Fruit fly (Drosophila melanogaster) whole organism, adult: ENCODE data around the gene RanGAP.

Experiments used
- CG11617 ChIP-seq: fragments of 200-800 bp; sonication (Bioruptor generic); optimal IDR thresholded peaks from 2 replicates; lab custom pipeline; 2017; ENCODE audit warnings: mild to moderate bottlenecking, missing biosample characterization, missing genetic modification reagents, missing genetic modification characterization
- CG7101 ChIP-seq: fragments of 200-800 bp; sonication (Bioruptor generic); optimal IDR thresholded peaks from 2 replicates; lab custom pipeline; 2018; ENCODE audit warnings: missing biosample characterization, mild to moderate bottlenecking, missing genetic modification characterization, moderate library complexity

dm6 chr2L:19463405-19463804 lies 21.6 kb downstream of the RanGAP start:
- no peak for TF ChIP-seq CG7101
- no peak for TF ChIP-seq CG11617 (GFP tag; lab: Kevin White, UChicago)
